Fruit fly (Drosophila melanogaster): ENCODE measurements around the gene PpD6.

Gene PpD6

dm6 chr2L:3152696-3153613 is 43.5 kb downstream of the PpD6 start (continued):
- no peak for TF ChIP-seq N (GFP tag; optimal IDR thresholded peaks at IDR 0.05)
- TF ChIP-seq GATAd (GFP tag; optimal IDR thresholded peaks at IDR 0.05) = peak; percentile 63
- no peak for TF ChIP-seq CrebA (GFP tag; optimal IDR thresholded peaks at IDR 0.05; ENCODE audit: borderline replicate concordance)
- peak; percentile 47 for TF ChIP-seq tai (GFP tag; optimal IDR thresholded peaks at IDR 0.05)
- TF ChIP-seq CG9705 (GFP tag; optimal IDR thresholded peaks at IDR 0.05) = peak; percentile 12
- no peak for TF ChIP-seq Myc (optimal IDR thresholded peaks at IDR 0.05)
- TF ChIP-seq Jra (GFP tag; optimal IDR thresholded peaks at IDR 0.05) = peak; percentile 17
- TF ChIP-seq brk (GFP tag; optimal IDR thresholded peaks at IDR 0.05) = peak; percentile 16
- no peak for TF ChIP-seq Vsx2 (GFP tag; optimal IDR thresholded peaks at IDR 0.05; ENCODE audit: partially characterized antibody)
- TF ChIP-seq br (GFP tag; optimal IDR thresholded peaks at IDR 0.05) = peak; percentile 74
- TF ChIP-seq woc (GFP tag; optimal IDR thresholded peaks at IDR 0.05) = peak; percentile 48
- peak; percentile 63 for TF ChIP-seq fru (GFP tag; optimal IDR thresholded peaks at IDR 0.05)
- TF ChIP-seq h (GFP tag; optimal IDR thresholded peaks at IDR 0.05) = peak; percentile 86
- TF ChIP-seq rgr (GFP tag; optimal IDR thresholded peaks at IDR 0.05) = peak; percentile 80
- peak; percentile 40 for TF ChIP-seq sage (GFP tag; optimal IDR thresholded peaks at IDR 0.05)

DNA sequence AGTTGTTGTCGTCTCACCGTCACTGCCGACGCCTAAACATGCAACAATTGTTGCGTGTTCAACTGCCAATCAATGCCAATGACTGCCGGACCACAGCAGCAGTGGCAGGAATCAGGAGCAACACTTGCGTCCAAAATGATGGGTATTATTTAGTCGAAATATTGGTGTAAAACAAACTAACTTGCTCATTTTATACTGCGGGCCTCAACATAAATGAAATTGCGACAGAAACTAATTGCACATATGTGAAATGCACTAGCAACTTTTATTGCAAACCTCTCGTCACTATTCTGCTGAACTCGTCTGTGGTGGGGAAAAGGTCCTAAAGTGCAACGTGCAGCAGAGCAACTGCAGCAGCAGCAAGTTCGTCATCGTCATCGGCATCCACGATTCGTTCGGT is 45.3 kb downstream of the PpD6 start:
- no peak for TF ChIP-seq Myc (optimal IDR thresholded peaks at IDR 0.05)
- TF ChIP-seq OdsH (GFP tag; optimal IDR thresholded peaks at IDR 0.05) = no peak
- TF ChIP-seq Jra (GFP tag; optimal IDR thresholded peaks at IDR 0.05) = no peak
- TF ChIP-seq rgr (GFP tag; optimal IDR thresholded peaks at IDR 0.05) = no peak
- no peak for TF ChIP-seq Mio (GFP tag; optimal IDR thresholded peaks at IDR 0.05)
- TF ChIP-seq HLH106 (tag; optimal IDR thresholded peaks at IDR 0.05) = no peak
- no peak for TF ChIP-seq woc (GFP tag; optimal IDR thresholded peaks at IDR 0.05)
- TF ChIP-seq Hr78 (GFP tag; optimal IDR thresholded peaks at IDR 0.05) = no peak
- TF ChIP-seq dl (GFP tag; optimal IDR thresholded peaks at IDR 0.05; ENCODE audit: insufficient read depth in 1 of 2, partially characterized antibody in 2 of 2) = no peak
- TF ChIP-seq GATAd (GFP tag; optimal IDR thresholded peaks at IDR 0.05) = no peak
- TF ChIP-seq Vsx2 (GFP tag; optimal IDR thresholded peaks at IDR 0.05; ENCODE audit: partially characterized antibody) = no peak
- no peak for TF ChIP-seq dsf (GFP tag; optimal IDR thresholded peaks at IDR 0.05; ENCODE audit: borderline replicate concordance)
- TF ChIP-seq lola (GFP tag; optimal IDR thresholded peaks at IDR 0.05) = no peak
- TF ChIP-seq CG32264 (GFP tag; optimal IDR thresholded peaks at IDR 0.05) = no peak
- TF ChIP-seq Dif (GFP tag; optimal IDR thresholded peaks at IDR 0.05; ENCODE audit: partially characterized antibody) = no peak
- no peak for TF ChIP-seq Hr83 (GFP tag; optimal IDR thresholded peaks at IDR 0.05; ENCODE audit: poor library complexity, severe bottlenecking)
- no peak for TF ChIP-seq fru (GFP tag; optimal IDR thresholded peaks at IDR 0.05)

DNA sequence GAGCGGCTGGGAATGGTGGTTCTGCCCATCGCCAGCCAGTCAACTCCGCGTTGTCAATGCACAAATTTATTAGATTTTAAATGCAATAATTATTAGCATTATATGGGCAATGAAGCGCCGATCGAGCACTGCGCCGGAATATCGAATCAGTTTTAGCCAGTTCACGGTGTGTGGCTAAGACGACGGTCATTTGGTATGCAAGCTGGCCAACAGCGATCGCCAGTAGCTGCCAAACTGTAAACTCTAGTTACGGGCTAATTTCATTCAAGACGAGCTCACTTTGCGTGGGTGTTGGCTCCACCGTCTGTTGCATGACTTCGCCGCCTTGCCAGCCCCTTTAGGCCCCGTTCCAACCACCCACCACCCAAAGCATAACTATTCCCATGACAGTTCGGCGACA is 46.3 kb downstream of the PpD6 start:
- TF ChIP-seq pan (optimal IDR thresholded peaks at IDR 0.05) (no peak), Sp1 (GFP tag; optimal IDR thresholded peaks at IDR 0.05) (no peak), Rel (GFP tag; optimal IDR thresholded peaks at IDR 0.05) (no peak), Rel (tag; optimal IDR thresholded peaks at IDR 0.05) (no peak), h (GFP tag; optimal IDR thresholded peaks at IDR 0.05) (no peak), CrebA (GFP tag; optimal IDR thresholded peaks at IDR 0.05; ENCODE audit: borderline replicate concordance) (no peak), dl (GFP tag; optimal IDR thresholded peaks at IDR 0.05; ENCODE audit: insufficient read depth in 1 of 2, partially characterized antibody in 2 of 2) (no peak), fru (GFP tag; optimal IDR thresholded peaks at IDR 0.05) (no peak), Jra (GFP tag; optimal IDR thresholded peaks at IDR 0.05) (no peak), jim (GFP tag; optimal IDR thresholded peaks at IDR 0.05) (no peak), Dif (GFP tag; optimal IDR thresholded peaks at IDR 0.05; ENCODE audit: partially characterized antibody) (no peak), Hr78 (GFP tag; optimal IDR thresholded peaks at IDR 0.05) (no peak), sage (GFP tag; optimal IDR thresholded peaks at IDR 0.05) (no peak), sv (GFP tag; optimal IDR thresholded peaks at IDR 0.05) (no peak), dmrt93B (GFP tag; optimal IDR thresholded peaks at IDR 0.05) (no peak), dsf (GFP tag; optimal IDR thresholded peaks at IDR 0.05; ENCODE audit: borderline replicate concordance) (no peak), OdsH (GFP tag; optimal IDR thresholded peaks at IDR 0.05) (no peak)

Measured in whole organism, wandering third instar larva.